Fruit fly (Drosophila melanogaster): ENCODE results near the gene CG8031.
A peak's percentile ranks its signal among the peaks of the same experiment; 100 is the strongest.

The CG8031 gene

DNA sequence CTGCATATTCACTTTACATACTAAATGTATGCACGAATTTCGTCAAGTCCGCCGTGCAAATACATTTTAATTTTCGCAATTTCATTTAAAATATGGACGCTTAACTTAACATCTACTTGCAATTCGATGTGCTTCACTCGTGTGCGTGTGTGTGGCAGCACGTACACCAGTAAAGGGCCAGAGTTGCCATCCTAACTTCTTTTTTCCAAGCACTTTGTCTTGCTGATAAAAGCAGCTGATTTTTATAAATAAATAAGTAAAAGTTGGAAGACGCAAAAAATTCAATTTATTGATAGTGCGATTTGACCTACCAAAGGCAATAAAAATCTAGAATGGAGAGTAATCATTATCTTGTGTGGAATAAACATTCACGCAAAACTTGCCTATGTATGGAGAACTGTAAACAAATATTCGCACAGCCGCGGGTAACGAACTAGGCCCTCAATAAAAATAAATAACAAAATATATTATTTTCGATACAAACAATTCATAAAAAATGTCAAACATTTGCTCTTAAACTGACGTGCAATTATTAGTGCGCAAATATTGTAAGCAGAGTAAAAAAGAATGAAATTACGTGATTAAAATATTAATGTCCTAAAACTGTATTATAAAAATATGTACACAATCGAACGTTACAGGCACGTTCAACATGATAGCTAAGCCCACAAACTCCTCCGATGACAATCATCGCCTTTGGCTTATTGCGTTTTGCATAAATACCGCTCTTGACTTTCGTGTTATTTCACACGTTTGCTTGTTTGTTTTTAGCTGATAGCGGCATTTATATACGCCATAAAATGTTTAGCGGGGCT lies 28.7 kb downstream of the CG8031 start (continued):
- TF ChIP-seq CG2202 (tag; optimal IDR thresholded peaks at IDR 0.05) (peak; percentile 33), sim (GFP tag; IDR thresholded peaks at IDR 0.05) (no peak), phol (tag; optimal IDR thresholded peaks at IDR 0.05) (peak; percentile 71), CG34376 (GFP tag; optimal IDR thresholded peaks at IDR 0.05) (peak; percentile 86), CG18599 (GFP tag; optimal IDR thresholded peaks at IDR 0.05) (peak; percentile 81), HLH4C (GFP tag; IDR thresholded peaks at IDR 0.05; ENCODE audit: partially characterized antibody) (no peak), slp2 (GFP tag; optimal IDR thresholded peaks at IDR 0.05) (no peak), mirr (GFP tag; optimal IDR thresholded peaks at IDR 0.05) (peak; percentile 72), scrt (GFP tag; optimal IDR thresholded peaks at IDR 0.05) (peak; percentile 55), Vsx1 (GFP tag; optimal IDR thresholded peaks at IDR 0.05) (peak; percentile 64), p53 (GFP tag; optimal IDR thresholded peaks at IDR 0.05) (no peak), CG1602 (GFP tag; optimal IDR thresholded peaks at IDR 0.05) (peak; percentile 44), CHES-1-like (GFP tag; optimal IDR thresholded peaks at IDR 0.05) (no peak), B-H2 (GFP tag; optimal IDR thresholded peaks at IDR 0.05) (peak; percentile 66), Awh (GFP tag; IDR thresholded peaks at IDR 0.05) (peak; percentile 64; the same call in 1 of the 2 replicates), HLH3B (GFP tag; IDR thresholded peaks at IDR 0.05) (peak; percentile 50), CG7928 (GFP tag; optimal IDR thresholded peaks at IDR 0.05) (peak; percentile 20), Dll (GFP tag; IDR thresholded peaks at IDR 0.05; ENCODE audit: partially characterized antibody) (peak; percentile 31; the same call in 1 of the 4 replicates), row (GFP tag; IDR thresholded peaks at IDR 0.05) (peak; percentile 87), sqz (GFP tag; optimal IDR thresholded peaks at IDR 0.05) (peak; percentile 3), CG10462 (GFP tag; optimal IDR thresholded peaks at IDR 0.05) (peak; percentile 18), ssp (GFP tag; IDR thresholded peaks at IDR 0.05) (peak; percentile 14; the same call in 1 of the 2 replicates), gcm (GFP tag; optimal IDR thresholded peaks at IDR 0.05) (peak; percentile 38), crc (GFP tag; optimal IDR thresholded peaks at IDR 0.05) (peak; percentile 13), CG7839 (tag; optimal IDR thresholded peaks at IDR 0.05) (peak; percentile 72), CG13624 (GFP tag; optimal IDR thresholded peaks at IDR 0.05) (peak; percentile 38), ken (GFP tag; IDR thresholded peaks at IDR 0.05) (no peak; the same call in 2 of the 3 replicates), amos (GFP tag; IDR thresholded peaks at IDR 0.05; ENCODE audit: partially characterized antibody) (peak; percentile 13; the same call in 1 of the 2 replicates), CG17829 (tag; optimal IDR thresholded peaks at IDR 0.05) (peak; percentile 61), NC2β (GFP tag; optimal IDR thresholded peaks at IDR 0.05) (peak; percentile 1), CG13296 (GFP tag; optimal IDR thresholded peaks at IDR 0.05) (peak; percentile 79), dm (GFP tag; optimal IDR thresholded peaks at IDR 0.05) (no peak), CG32767 (GFP tag; IDR thresholded peaks at IDR 0.05) (peak; percentile 39; the same call in 1 of the 2 replicates), fd102C (GFP tag; optimal IDR thresholded peaks at IDR 0.05) (no peak), Max (GFP tag; optimal IDR thresholded peaks at IDR 0.05) (peak; percentile 47), Dfd (GFP tag; optimal IDR thresholded peaks at IDR 0.05) (no peak), wek (GFP tag; optimal IDR thresholded peaks at IDR 0.05) (peak; percentile 19), Aef1 (GFP tag; IDR thresholded peaks at IDR 0.05) (peak; percentile 71), MBD-R2 (GFP tag; IDR thresholded peaks at IDR 0.05) (0 out of 2 replicates have a peak, but pooled peaks have one; percentile 24), bab2 (GFP tag; optimal IDR thresholded peaks at IDR 0.05) (no peak), zfh2 (GFP tag; optimal IDR thresholded peaks at IDR 0.05) (peak; percentile 60), lilli (GFP tag; optimal IDR thresholded peaks at IDR 0.05) (peak; percentile 63), Scr (GFP tag; IDR thresholded peaks at IDR 0.05; ENCODE audit: partially characterized antibody) (peak; percentile 17; the same call in 1 of the 2 replicates), slou (GFP tag; optimal IDR thresholded peaks at IDR 0.05) (peak; percentile 38), lmd (GFP tag; IDR thresholded peaks at IDR 0.05) (peak; percentile 65; the same call in 1 of the 2 replicates), ATbp (GFP tag; optimal IDR thresholded peaks at IDR 0.05) (peak; percentile 46), CG17912 (GFP tag; optimal IDR thresholded peaks at IDR 0.05) (no peak), kay (GFP tag; optimal IDR thresholded peaks at IDR 0.05) (peak; percentile 25)
